Worm (Caenorhabditis elegans) whole organism, L2 larva: ENCODE data around the gene C46E10.3.

Source experiments
- ZK546.5 ChIP-seq: sonication (generic microtip); optimal IDR thresholded peaks from 2 replicates; lab custom pipeline; 2017; ENCODE audit warnings: missing biosample characterization, missing genetic modification characterization
- egl-27 ChIP-seq: sonication (generic microtip); optimal IDR thresholded peaks from 3 replicates; lab custom pipeline; 2017; ENCODE audit warnings: missing biosample characterization, missing genetic modification reagents, missing genetic modification characterization
- lsy-2 ChIP-seq, 2 experiments: fragments of 150-350 bp in 1 of 2; sonication (generic microtip) in 1 of 2; optimal IDR thresholded peaks; 2 replicates each; lab custom pipeline; 2014 to 2017; ENCODE audit warnings: missing biosample characterization in 2 of 2, missing genetic modification characterization in 2 of 2
- mbf-1 ChIP-seq: sonication (generic microtip); optimal IDR thresholded peaks from 2 replicates; lab custom pipeline; 2017; ENCODE audit warnings: missing biosample characterization, missing genetic modification characterization
- nhr-11 ChIP-seq: fragments of 150-350 bp; optimal IDR thresholded peaks from 2 replicates; lab custom pipeline; 2014; ENCODE audit warnings: missing biosample characterization, missing genetic modification characterization
- nhr-25 ChIP-seq: fragments of 150-350 bp; sonication (generic microtip); optimal IDR thresholded peaks from 3 replicates; lab custom pipeline; 2014; ENCODE audit warnings: missing biosample characterization, missing genetic modification characterization
- nhr-6 ChIP-seq: fragments of 150-350 bp; optimal IDR thresholded peaks from 2 replicates; lab custom pipeline; 2014; ENCODE audit warnings: missing biosample characterization, missing genetic modification characterization
- nhr-77 ChIP-seq: fragments of 150-350 bp; optimal IDR thresholded peaks from 2 replicates; lab custom pipeline; 2014; ENCODE audit warnings: missing biosample characterization, missing genetic modification characterization
- skn-1 ChIP-seq: sonication (generic microtip); optimal IDR thresholded peaks from 2 replicates; lab custom pipeline; 2017; ENCODE audit warnings: missing biosample characterization, missing genetic modification characterization
- snpc-4 ChIP-seq: fragments of 150-350 bp; optimal IDR thresholded peaks from 2 replicates; lab custom pipeline; 2014; ENCODE audit warnings: missing biosample characterization, missing genetic modification characterization
- ztf-4 ChIP-seq: fragments of 150-350 bp; optimal IDR thresholded peaks from 2 replicates; lab custom pipeline; 2014; ENCODE audit warnings: missing biosample characterization, missing genetic modification characterization

- no peak for TF ChIP-seq skn-1
- TF ChIP-seq egl-27 = no peak
- no peak for TF ChIP-seq snpc-4 (tag; lab: Kevin White, UChicago)
- no peak for TF ChIP-seq ztf-4 (tag; lab: Kevin White, UChicago)
- TF ChIP-seq mbf-1 = no peak
- no peak for TF ChIP-seq nhr-6 (tag; lab: Kevin White, UChicago)
- TF ChIP-seq nhr-25 = no peak
- no peak for TF ChIP-seq lsy-2 (tag; optimal IDR thresholded peaks at IDR 0.05; lab: Kevin White, UChicago)
- no peak for TF ChIP-seq nhr-77
- TF ChIP-seq ZK546.5 (tag; lab: Kevin White, UChicago) = no peak
- TF ChIP-seq nhr-11 (tag; lab: Kevin White, UChicago) = no peak
These were observed 36.4 kb downstream of the C46E10.3 start, which contains the start of gene srx-111 for ce11 chrII:3757499-3757898.
